Worm (Caenorhabditis elegans) whole organism, mixed stage, embryonic: ENCODE results near the gene ppm-1.D.

Experiments
- M03D4.4 ChIP-seq: sonication (generic microtip); optimal IDR thresholded peaks from 2 replicates; lab custom pipeline; 2017; ENCODE audit warnings: mild to moderate bottlenecking, missing genetic modification characterization, missing compliant biosample characterization
- bed-3 ChIP-seq: fragments of 200-800 bp; sonication (Bioruptor generic); optimal IDR thresholded peaks from 3 replicates; lab custom pipeline; 2018; ENCODE audit warnings: mild to moderate bottlenecking, missing genetic modification characterization, moderate library complexity, missing compliant biosample characterization
- blmp-1 ChIP-seq: fragments of 150-350 bp; optimal IDR thresholded peaks from 2 replicates; lab custom pipeline; 2014; ENCODE audit warnings: missing biosample characterization, missing genetic modification characterization
- ceh-39 ChIP-seq: fragments of 150-350 bp; optimal IDR thresholded peaks from 2 replicates; lab custom pipeline; 2014; ENCODE audit warnings: missing biosample characterization, missing genetic modification characterization
- ceh-43 ChIP-seq: fragments of 200-800 bp; sonication (Bioruptor generic); optimal IDR thresholded peaks from 2 replicates; lab custom pipeline; 2018; ENCODE audit warnings: mild to moderate bottlenecking, missing genetic modification characterization, moderate library complexity, missing compliant biosample characterization
- ceh-83 ChIP-seq: fragments of 200-800 bp; sonication (Bioruptor generic); optimal IDR thresholded peaks from 2 replicates; lab custom pipeline; 2018; ENCODE audit warnings: mild to moderate bottlenecking, missing genetic modification characterization, missing compliant biosample characterization
- ces-1 ChIP-seq: fragments of 150-350 bp; optimal IDR thresholded peaks from 2 replicates; lab custom pipeline; 2014; ENCODE audit warnings: missing biosample characterization, missing genetic modification reagents, missing genetic modification characterization
- cnd-1 ChIP-seq: fragments of 200-800 bp; sonication (Bioruptor generic); optimal IDR thresholded peaks from 2 replicates; lab custom pipeline; 2018; ENCODE audit warnings: mild to moderate bottlenecking, missing genetic modification characterization, missing compliant biosample characterization
- drap-1 ChIP-seq: fragments of 200-800 bp; sonication (Bioruptor generic); optimal IDR thresholded peaks from 3 replicates; lab custom pipeline; 2018; ENCODE audit warnings: mild to moderate bottlenecking, missing genetic modification characterization, missing compliant biosample characterization
- elt-1 ChIP-seq: sonication (generic microtip); optimal IDR thresholded peaks from 2 replicates; lab custom pipeline; 2017; ENCODE audit warnings: missing genetic modification characterization, mild to moderate bottlenecking, missing compliant biosample characterization, antibody characterized with exemption, moderate library complexity, borderline replicate concordance; ENCODE audit not compliant: insufficient read depth
- elt-3 ChIP-seq: fragments of 150-350 bp; optimal IDR thresholded peaks from 2 replicates; lab custom pipeline; 2014; ENCODE audit warnings: missing biosample characterization, missing genetic modification characterization
- flh-1 ChIP-seq: fragments of 200-800 bp; sonication (Bioruptor generic); optimal IDR thresholded peaks from 2 replicates; lab custom pipeline; 2018; ENCODE audit warnings: mild to moderate bottlenecking, missing genetic modification characterization, moderate library complexity, missing compliant biosample characterization
- ham-2 ChIP-seq: fragments of 200-800 bp; sonication (Bioruptor generic); optimal IDR thresholded peaks from 2 replicates; lab custom pipeline; 2018; ENCODE audit warnings: mild to moderate bottlenecking, missing genetic modification characterization, missing compliant biosample characterization
- hlh-1 ChIP-seq: fragments of 150-350 bp; optimal IDR thresholded peaks from 2 replicates; lab custom pipeline; 2014; ENCODE audit warnings: missing biosample characterization, missing genetic modification reagents, missing genetic modification characterization
- lin-13 ChIP-seq: fragments of 150-350 bp; optimal IDR thresholded peaks from 2 replicates; lab custom pipeline; 2014; ENCODE audit warnings: missing biosample characterization, missing genetic modification characterization
- lin-32 ChIP-seq: fragments of 200-800 bp; sonication (Bioruptor generic); optimal IDR thresholded peaks from 2 replicates; lab custom pipeline; 2018; ENCODE audit warnings: mild to moderate bottlenecking, missing genetic modification characterization, missing compliant biosample characterization
- lsy-2 ChIP-seq: fragments of 150-350 bp; optimal IDR thresholded peaks from 2 replicates; lab custom pipeline; 2014; ENCODE audit warnings: missing biosample characterization, missing genetic modification characterization
- mls-2 ChIP-seq: sonication (generic microtip); optimal IDR thresholded peaks from 2 replicates; lab custom pipeline; 2016; ENCODE audit warnings: mild to moderate bottlenecking, missing genetic modification characterization, moderate library complexity, missing compliant biosample characterization
- nhr-12 ChIP-seq: fragments of 150-350 bp; optimal IDR thresholded peaks from 2 replicates; lab custom pipeline; 2014; ENCODE audit warnings: missing biosample characterization, missing genetic modification characterization
- nhr-237 ChIP-seq: fragments of 150-350 bp; optimal IDR thresholded peaks from 2 replicates; lab custom pipeline; 2014; ENCODE audit warnings: missing biosample characterization, missing genetic modification characterization
- nhr-76 ChIP-seq: sonication (generic microtip); optimal IDR thresholded peaks from 2 replicates; lab custom pipeline; 2017; ENCODE audit warnings: missing biosample characterization, missing genetic modification characterization
- pha-4 ChIP-seq: fragments of 150-350 bp; optimal IDR thresholded peaks from 2 replicates; lab custom pipeline; 2018; ENCODE audit warnings: missing biosample characterization, missing genetic modification reagents, missing genetic modification characterization
- sem-2 ChIP-seq: fragments of 200-800 bp; sonication (Bioruptor generic); optimal IDR thresholded peaks from 2 replicates; lab custom pipeline; 2018; ENCODE audit warnings: mild to moderate bottlenecking, missing genetic modification characterization, missing compliant biosample characterization
- snpc-4 ChIP-seq: fragments of 150-350 bp; optimal IDR thresholded peaks from 2 replicates; lab custom pipeline; 2014; ENCODE audit warnings: missing biosample characterization, missing genetic modification characterization
- sptf-1 ChIP-seq: sonication (generic microtip); optimal IDR thresholded peaks from 2 replicates; lab custom pipeline; 2017; ENCODE audit warnings: mild to moderate bottlenecking, missing genetic modification characterization, moderate library complexity, missing compliant biosample characterization
- tbx-8 ChIP-seq: fragments of 200-800 bp; sonication (Bioruptor generic); optimal IDR thresholded peaks from 2 replicates; lab custom pipeline; 2018; ENCODE audit warnings: mild to moderate bottlenecking, missing genetic modification characterization, moderate library complexity, missing compliant biosample characterization
- unc-120 ChIP-seq: sonication (generic microtip); optimal IDR thresholded peaks from 2 replicates; lab custom pipeline; 2017; ENCODE audit warnings: missing genetic modification characterization, missing compliant biosample characterization; ENCODE audit not compliant: poor library complexity, severe bottlenecking
- unc-62 ChIP-seq: fragments of 150-350 bp; optimal IDR thresholded peaks from 2 replicates; lab custom pipeline; 2014; ENCODE audit warnings: missing biosample characterization, missing genetic modification reagents, missing genetic modification characterization
- zip-8 ChIP-seq: fragments of 150-350 bp; optimal IDR thresholded peaks from 2 replicates; lab custom pipeline; 2014; ENCODE audit warnings: missing biosample characterization, missing genetic modification characterization
- ztf-11 ChIP-seq: fragments of 150-350 bp; optimal IDR thresholded peaks from 2 replicates; lab custom pipeline; 2014; ENCODE audit warnings: missing biosample characterization, missing genetic modification characterization

ppm-1.D gene

DNA sequence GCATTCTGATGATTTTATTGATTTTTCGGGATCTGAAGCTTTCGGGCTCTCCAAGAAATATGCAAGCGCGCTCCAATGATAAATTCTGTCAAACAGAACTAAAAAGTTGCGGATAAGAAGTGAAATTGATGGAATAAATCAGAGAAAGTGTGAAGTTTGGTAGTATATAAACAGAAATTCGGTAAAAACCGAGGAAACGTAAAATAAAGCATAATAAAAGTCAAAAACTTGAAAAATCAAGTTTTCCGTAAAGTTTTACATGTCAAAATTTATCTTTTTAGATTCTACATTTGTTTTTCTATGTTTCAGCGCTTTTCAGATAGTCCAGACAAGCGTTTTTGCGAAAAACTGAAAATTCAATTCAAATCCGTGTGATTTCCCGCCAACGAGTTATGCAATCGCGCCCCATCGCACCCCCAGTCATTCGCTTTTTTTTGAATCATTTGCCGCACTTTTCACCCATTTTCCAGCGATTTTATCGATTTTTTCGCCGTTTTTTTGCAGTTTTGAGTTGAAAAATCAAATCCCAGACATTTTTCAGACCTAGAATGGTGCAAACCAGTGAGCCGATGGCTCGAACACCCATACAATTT is at the start of gene ppm-1.D, which contains the start of gene Y54F10BM.13:
TSS of gene ppm-1.D (plus strand) at position 540 of the 593 bp plus-strand sequence.
TSS of gene Y54F10BM.13 (minus strand) at position 51 of the 593 bp plus-strand sequence.
- TF ChIP-seq sptf-1 (tag; lab: Kevin White, UChicago), result peak; percentile 28
- no peak for TF ChIP-seq tbx-8 (GFP tag; lab: Kevin White, UChicago)
- TF ChIP-seq ham-2, result no peak
- peak; percentile 44 for TF ChIP-seq lsy-2 (tag; lab: Kevin White, UChicago)
- TF ChIP-seq, all 35 proteins: peak for 2

DNA sequence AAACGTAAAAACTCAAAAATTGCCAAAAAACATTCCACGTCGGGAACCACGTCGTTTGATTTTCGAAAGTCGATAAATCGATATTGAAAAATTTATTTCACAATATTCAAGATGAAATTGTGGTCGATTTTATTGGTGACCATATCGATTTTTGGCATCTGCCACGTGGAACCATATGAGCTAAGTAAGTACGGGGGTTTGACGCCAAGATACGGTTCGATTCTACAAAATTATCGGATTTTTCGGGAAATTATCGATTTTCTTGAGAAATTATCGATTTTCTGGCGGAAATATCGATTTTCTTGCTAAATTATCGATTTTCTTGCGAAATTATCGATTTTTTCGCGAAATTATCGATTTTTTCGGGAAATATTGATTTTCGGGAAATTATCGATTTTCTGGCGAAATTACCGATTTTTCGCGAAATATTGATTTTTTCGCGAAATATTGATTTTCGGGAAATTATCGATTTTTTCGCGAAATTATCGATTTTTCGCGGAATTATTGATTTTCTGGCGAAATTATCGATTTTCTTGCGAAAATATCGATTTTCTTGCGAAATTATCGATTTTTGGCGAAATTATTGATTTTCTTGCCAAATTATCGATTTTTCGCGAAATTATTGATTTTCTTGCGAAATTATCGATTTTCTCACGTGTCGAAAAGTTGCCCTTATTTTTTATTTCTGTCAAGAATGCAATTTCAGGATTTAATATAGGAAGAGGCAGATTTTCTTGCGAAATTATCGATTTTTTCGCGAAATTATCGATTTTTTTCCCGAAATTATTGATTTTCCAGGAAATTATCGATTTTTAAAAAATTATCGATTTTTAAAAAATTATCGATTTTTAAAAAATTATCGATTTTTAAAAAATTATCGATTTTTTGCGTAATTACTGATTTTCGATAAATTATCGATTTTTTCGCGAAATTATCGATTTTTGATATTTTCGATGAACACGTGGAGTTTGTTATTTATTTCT is 49.1 kb upstream of the ppm-1.D start, which contains the start of gene Y54F10BM.3:
TSS of gene Y54F10BM.3 (plus strand) at position 51 of the 983 bp plus-strand sequence.
- TF ChIP-seq ceh-39 (tag; lab: Kevin White, UChicago) (peak; percentile 25), unc-62 (GFP tag; lab: Kevin White, UChicago) (no peak), sptf-1 (tag; lab: Kevin White, UChicago) (peak; percentile 23)
- TF ChIP-seq, all 35 proteins: peak for 2

DNA sequence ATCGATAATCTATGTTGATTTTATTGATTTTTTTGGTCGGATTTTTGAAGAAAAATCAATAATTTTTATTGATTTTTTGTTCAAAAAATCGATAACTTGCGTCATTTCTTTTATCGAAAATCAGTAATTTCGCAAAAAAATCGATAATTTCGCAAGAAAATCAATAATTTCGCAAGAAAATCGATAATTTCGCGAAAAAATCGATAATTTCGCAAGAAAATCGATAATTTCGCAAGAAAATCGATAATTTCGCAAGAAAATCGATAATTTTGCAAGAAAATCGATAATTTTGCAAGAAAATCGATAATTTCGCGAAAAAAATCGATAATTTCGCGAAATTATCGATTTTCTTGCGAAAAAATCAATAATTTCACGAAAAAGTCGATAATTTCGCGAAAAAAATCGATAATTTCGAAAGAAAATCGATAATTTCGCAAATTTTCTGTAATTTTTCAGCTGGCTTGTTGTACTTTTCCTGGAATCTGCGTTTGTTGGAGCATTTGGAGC is 48.0 kb upstream of the ppm-1.D start:
- TF ChIP-seq ceh-43 (GFP tag; lab: Kevin White, UChicago) (no peak), mls-2 (no peak), M03D4.4 (tag; lab: Kevin White, UChicago) (no peak), hlh-1 (tag; lab: Kevin White, UChicago) (no peak), ceh-83 (no peak), nhr-237 (no peak), zip-8 (tag; lab: Kevin White, UChicago) (no peak), drap-1 (GFP tag; lab: Kevin White, UChicago) (no peak), lin-32 (no peak), unc-120 (tag; lab: Kevin White, UChicago) (no peak), ham-2 (no peak), pha-4 (no peak), ztf-11 (tag; lab: Kevin White, UChicago) (no peak), nhr-12 (no peak)

DNA sequence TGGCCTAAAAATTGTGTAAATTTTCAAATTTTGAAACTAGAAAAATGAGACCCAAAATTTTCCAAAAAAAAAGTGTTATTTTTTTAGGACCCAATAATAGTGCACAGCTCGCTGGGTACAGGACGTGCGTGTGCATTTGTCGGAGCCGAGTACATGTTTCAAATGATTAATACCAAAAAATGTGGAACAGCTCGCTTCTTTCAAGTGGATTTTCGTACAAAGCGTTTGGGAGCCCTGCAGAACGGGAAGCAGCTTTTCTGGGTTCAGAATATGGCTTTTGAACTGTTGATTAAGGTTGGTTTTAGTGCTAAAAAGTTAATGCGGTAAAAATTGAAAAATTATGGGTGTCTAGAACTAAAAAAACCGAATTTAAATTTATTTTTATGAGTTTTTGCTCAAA is 43.1 kb upstream of the ppm-1.D start:
- no peak for TF ChIP-seq ztf-11 (tag; lab: Kevin White, UChicago)
- TF ChIP-seq elt-3, result no peak
- TF ChIP-seq hlh-1 (tag; lab: Kevin White, UChicago), result no peak
- TF ChIP-seq mls-2, result no peak
- no peak for TF ChIP-seq bed-3 (GFP tag; lab: Kevin White, UChicago)
- no peak for TF ChIP-seq lsy-2 (tag; lab: Kevin White, UChicago)

DNA sequence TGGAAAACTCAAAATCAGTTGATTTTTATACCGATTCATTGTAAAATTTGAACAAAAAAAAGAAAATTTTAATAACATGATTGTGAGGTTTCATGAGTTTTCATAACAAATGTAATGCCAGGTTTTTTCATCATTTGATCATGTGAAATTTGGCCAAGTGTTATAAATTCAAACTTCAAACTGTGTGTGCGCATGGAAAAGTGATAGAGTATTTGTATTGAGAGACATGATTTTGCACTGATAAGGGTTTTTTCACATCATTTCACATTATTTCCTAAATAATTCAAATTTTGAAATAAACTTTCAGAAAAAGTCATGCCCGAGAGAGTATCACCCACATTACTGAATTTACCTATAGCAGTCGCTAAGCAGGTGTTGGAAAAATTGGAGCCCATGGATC is 40.2 kb upstream of the ppm-1.D start, which contains the start of gene fbxa-219:
TSS of gene fbxa-219 (plus strand) at position 277 of the 400 bp plus-strand sequence.
- TF ChIP-seq ztf-11 (tag; lab: Kevin White, UChicago) (no peak), blmp-1 (tag; lab: Kevin White, UChicago) (no peak), nhr-12 (no peak), snpc-4 (tag; lab: Kevin White, UChicago) (no peak), cnd-1 (no peak), hlh-1 (tag; lab: Kevin White, UChicago) (no peak), tbx-8 (GFP tag; lab: Kevin White, UChicago) (no peak), ceh-43 (GFP tag; lab: Kevin White, UChicago) (no peak), zip-8 (tag; lab: Kevin White, UChicago) (no peak), mls-2 (no peak), ceh-39 (tag; lab: Kevin White, UChicago) (no peak), elt-1 (tag; lab: Kevin White, UChicago) (no peak), lin-13 (tag; lab: Kevin White, UChicago) (no peak), flh-1 (no peak), ces-1 (GFP tag; lab: Kevin White, UChicago) (no peak), nhr-76 (tag; lab: Kevin White, UChicago) (no peak), sem-2 (GFP tag; lab: Kevin White, UChicago) (no peak)
